Fruit fly (Drosophila melanogaster): ENCODE results near the gene Or85d.

Gene Or85d

DNA sequence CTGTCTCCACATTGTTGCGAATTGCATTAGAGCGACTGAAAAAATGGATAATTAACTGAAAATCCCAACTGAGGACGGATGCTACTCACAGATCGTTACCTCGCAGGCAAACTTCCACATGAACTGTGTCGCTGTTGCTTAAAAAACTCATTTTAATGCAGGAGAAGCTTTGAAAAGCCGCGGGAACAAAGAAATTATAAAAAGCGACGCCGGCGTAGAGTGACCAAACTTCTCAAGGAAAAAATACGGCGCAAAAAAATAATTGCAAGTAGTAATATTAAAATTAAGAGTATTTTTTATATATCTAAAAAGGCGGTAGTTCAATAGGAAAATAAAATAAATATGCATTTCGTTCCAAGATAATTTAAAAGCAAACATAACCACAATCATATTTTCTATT is 9.1 kb downstream of the Or85d start, which contains the start of gene pch2 (continued):
- no peak for TF ChIP-seq CG13123 (GFP tag; optimal IDR thresholded peaks at IDR 0.05)
- no peak for TF ChIP-seq CG12219 (GFP tag; optimal IDR thresholded peaks at IDR 0.05)
- TF ChIP-seq Optix (GFP tag; IDR thresholded peaks at IDR 0.05), result no peak
- TF ChIP-seq pzg (GFP tag; optimal IDR thresholded peaks at IDR 0.05), result peak; percentile 16
- no peak for TF ChIP-seq corto (GFP tag; optimal IDR thresholded peaks at IDR 0.05)
- no peak for TF ChIP-seq kay (GFP tag; optimal IDR thresholded peaks at IDR 0.05)
- TF ChIP-seq shn (GFP tag; optimal IDR thresholded peaks at IDR 0.05), result no peak
- TF ChIP-seq E2f2 (GFP tag; IDR thresholded peaks at IDR 0.05), result peak; percentile 76
- TF ChIP-seq CG12104 (GFP tag; optimal IDR thresholded peaks at IDR 0.05), result no peak
- no peak for TF ChIP-seq ara (GFP tag; IDR thresholded peaks at IDR 0.05)
- no peak for TF ChIP-seq btn (GFP tag; optimal IDR thresholded peaks at IDR 0.05)
- TF ChIP-seq pnt (GFP tag; optimal IDR thresholded peaks at IDR 0.05), result no peak
- no peak for TF ChIP-seq odd (GFP tag; optimal IDR thresholded peaks at IDR 0.05)
- no peak for TF ChIP-seq fd102C (GFP tag; optimal IDR thresholded peaks at IDR 0.05)
- no peak for TF ChIP-seq gcm2 (GFP tag; optimal IDR thresholded peaks at IDR 0.05)
- no peak for TF ChIP-seq CG14710 (tag; optimal IDR thresholded peaks at IDR 0.05)
- TF ChIP-seq Oaz (GFP tag; IDR thresholded peaks at IDR 0.05), result no peak
- TF ChIP-seq CG9817 (tag; optimal IDR thresholded peaks at IDR 0.05), result no peak

DNA sequence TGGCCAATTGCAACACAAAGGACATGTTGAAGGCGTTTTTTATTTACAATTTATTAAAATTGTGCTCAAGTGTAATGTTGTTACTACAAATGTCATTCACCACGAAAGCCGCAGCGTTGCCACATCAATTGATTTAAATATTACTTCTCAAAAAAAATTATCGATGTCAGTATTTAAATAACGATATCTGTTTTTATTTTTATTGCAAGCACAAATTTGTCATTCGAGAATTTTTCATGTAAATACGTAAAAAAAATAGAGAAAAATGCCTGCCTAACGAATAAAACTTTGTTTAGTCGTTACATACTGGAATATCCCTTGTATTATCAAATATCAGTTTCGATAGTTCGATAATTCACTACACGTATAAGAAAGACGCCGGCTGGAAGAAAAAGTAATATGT is 10.1 kb downstream of the Or85d start, which contains the start of the genes mRpS18A and CG31460:
Gene mRpS18A (minus strand): TSS at position 110 of the 403 bp plus-strand sequence.
Gene CG31460 (plus strand): TSS at position 190 of the 403 bp plus-strand sequence.
- TF ChIP-seq Doc3 (GFP tag; IDR thresholded peaks at IDR 0.05; ENCODE audit: partially characterized antibody), result peak; percentile 85
- TF ChIP-seq Aef1 (GFP tag; IDR thresholded peaks at IDR 0.05), result 0 out of 3 replicates have a peak, but pooled peaks have one; percentile 14
- no peak for TF ChIP-seq pan (optimal IDR thresholded peaks at IDR 0.05)
- peak in 1 of 2 experiments; percentile 22 for TF ChIP-seq pan (GFP tag; optimal IDR thresholded peaks at IDR 0.05 in 1 of 2, IDR thresholded peaks at IDR 0.05 in 1 of 2)
- no peak for TF ChIP-seq pho (GFP tag; optimal IDR thresholded peaks at IDR 0.05)
- no peak for TF ChIP-seq CG7357 (GFP tag; IDR thresholded peaks at IDR 0.05)
- TF ChIP-seq Myb (GFP tag; optimal IDR thresholded peaks at IDR 0.05), result peak; percentile 23
- no peak for TF ChIP-seq CG34376 (GFP tag; optimal IDR thresholded peaks at IDR 0.05)
- no peak for TF ChIP-seq sr (GFP tag; IDR thresholded peaks at IDR 0.05)
- no peak for TF ChIP-seq ATbp (GFP tag; optimal IDR thresholded peaks at IDR 0.05)
- no peak for TF ChIP-seq insv (GFP tag; optimal IDR thresholded peaks at IDR 0.05)
- peak; percentile 62 for TF ChIP-seq inv (GFP tag; IDR thresholded peaks at IDR 0.05; ENCODE audit: partially characterized antibody)
- no peak for TF ChIP-seq sens-2 (GFP tag; IDR thresholded peaks at IDR 0.05)
- TF ChIP-seq CG8944 (GFP tag; optimal IDR thresholded peaks at IDR 0.05), result no peak
- no peak for TF ChIP-seq Drgx (GFP tag; IDR thresholded peaks at IDR 0.05)
- no peak for TF ChIP-seq Mrtf (GFP tag; IDR thresholded peaks at IDR 0.05)
- TF ChIP-seq gfzf (GFP tag; optimal IDR thresholded peaks at IDR 0.05), result peak; percentile 52
- TF ChIP-seq bab2 (GFP tag; optimal IDR thresholded peaks at IDR 0.05), result peak; percentile 7
- TF ChIP-seq Opbp (GFP tag; IDR thresholded peaks at IDR 0.05; ENCODE audit: partially characterized antibody), result peak; percentile 9; the same call in 1 of the 3 replicates
- no peak for TF ChIP-seq CG4730 (GFP tag; IDR thresholded peaks at IDR 0.05)
- TF ChIP-seq so (GFP tag; IDR thresholded peaks at IDR 0.05), result no peak
- TF ChIP-seq dm (GFP tag; optimal IDR thresholded peaks at IDR 0.05), result no peak
- TF ChIP-seq esg (GFP tag; conservative IDR thresholded peaks at IDR 0.05), result no peak
- TF ChIP-seq CG6765 (GFP tag; optimal IDR thresholded peaks at IDR 0.05), result no peak
- TF ChIP-seq CG15514 (GFP tag; optimal IDR thresholded peaks at IDR 0.05), result peak; percentile 5
- TF ChIP-seq Ssrp (tag; optimal IDR thresholded peaks at IDR 0.05), result no peak
- TF ChIP-seq Sry-δ (GFP tag; optimal IDR thresholded peaks at IDR 0.05), result peak; percentile 67
- no peak for TF ChIP-seq dmrt99B (tag; optimal IDR thresholded peaks at IDR 0.05)
- peak; percentile 15; the same call in 1 of the 2 replicates for TF ChIP-seq HLH3B (GFP tag; IDR thresholded peaks at IDR 0.05)
- no peak for TF ChIP-seq BtbVII (GFP tag; optimal IDR thresholded peaks at IDR 0.05)
- TF ChIP-seq CG10147 (GFP tag; optimal IDR thresholded peaks at IDR 0.05), result no peak
- no peak for TF ChIP-seq CG15073 (GFP tag; optimal IDR thresholded peaks at IDR 0.05)
- TF ChIP-seq chm (GFP tag; IDR thresholded peaks at IDR 0.05), result no peak
- no peak for TF ChIP-seq unpg (GFP tag; optimal IDR thresholded peaks at IDR 0.05)

All from whole organism, embryonic.